Worm (Caenorhabditis elegans): ENCODE data around the gene Y49F6C.2.

- TF ChIP-seq Y79H2A.3 (GFP tag; conservative IDR thresholded peaks at IDR 0.05) (no peak), madf-6 (GFP tag; IDR thresholded peaks at IDR 0.05) (no peak)
Measured at ce11 chrII:3371010-3371409, 7.4 kb upstream of the Y49F6C.2 start, which contains the start of gene bath-23.

Measured in whole organism, young adult.